Worm (Caenorhabditis elegans) whole organism, young adult: Measurements from ENCODE around the gene C10G8.2.
A peak's percentile ranks its signal among the peaks of the same experiment; 100 is the strongest.

Experiments
- B0019.2 ChIP-seq: fragments of 200-800 bp; sonication (Bioruptor generic); conservative IDR thresholded peaks from 2 replicates; pipeline ENCODE4 v1.3.6; 2022; ENCODE audit warnings: missing genetic modification reagents, missing genetic modification characterization, missing compliant biosample characterization
- B0261.1 ChIP-seq: sonication (generic microtip); optimal IDR thresholded peaks from 2 replicates; lab custom pipeline; 2016; ENCODE audit warnings: mild to moderate bottlenecking, missing genetic modification characterization, moderate library complexity, missing compliant biosample characterization
- D2030.7 ChIP-seq: fragments of 200-800 bp; sonication (Bioruptor generic); IDR thresholded peaks from 2 replicates; pipeline ENCODE4 v1.3.6; 2022; ENCODE audit warnings: missing genetic modification reagents, missing genetic modification characterization, missing compliant biosample characterization
- F22D6.2 ChIP-seq: sonication (generic microtip); optimal IDR thresholded peaks from 2 replicates; lab custom pipeline; 2016; ENCODE audit warnings: mild to moderate bottlenecking, missing genetic modification characterization, missing compliant biosample characterization
- F33H1.4 ChIP-seq: fragments of 200-800 bp; sonication (Bioruptor generic); IDR thresholded peaks from 2 replicates; pipeline ENCODE4 v1.3.6; 2022; ENCODE audit warnings: missing genetic modification reagents, missing genetic modification characterization, missing compliant biosample characterization
- F37B4.10 ChIP-seq: fragments of 200-800 bp; sonication (Bioruptor generic); IDR thresholded peaks from 2 replicates; pipeline ENCODE4 v1.3.6; 2022; ENCODE audit warnings: missing genetic modification characterization, missing compliant biosample characterization
- F49E8.2 ChIP-seq: sonication (generic microtip); optimal IDR thresholded peaks from 3 replicates; lab custom pipeline; 2017; ENCODE audit warnings: missing genetic modification characterization, mild to moderate bottlenecking, missing compliant biosample characterization, antibody characterized with exemption, moderate library complexity; ENCODE audit not compliant: insufficient read depth
- F52B5.7 ChIP-seq: sonication (generic microtip); optimal IDR thresholded peaks from 2 replicates; lab custom pipeline; 2016; ENCODE audit warnings: mild to moderate bottlenecking, missing genetic modification characterization, missing compliant biosample characterization
- F57A8.1 ChIP-seq: fragments of 200-800 bp; sonication (Bioruptor generic); optimal IDR thresholded peaks from 2 replicates; lab custom pipeline; 2018; ENCODE audit warnings: mild to moderate bottlenecking, missing genetic modification characterization, moderate library complexity, missing compliant biosample characterization
- T26A5.8 ChIP-seq: sonication (generic microtip); optimal IDR thresholded peaks from 2 replicates; lab custom pipeline; 2016; ENCODE audit warnings: missing genetic modification characterization, missing compliant biosample characterization
- Y56A3A.18 ChIP-seq: fragments of 200-800 bp; sonication (Bioruptor generic); IDR thresholded peaks from 2 replicates; pipeline ENCODE4 v1.3.6; 2022; ENCODE audit warnings: missing genetic modification reagents, missing genetic modification characterization, missing compliant biosample characterization
- akir-1 ChIP-seq: fragments of 200-800 bp; sonication (Bioruptor generic); optimal IDR thresholded peaks from 2 replicates; lab custom pipeline; 2018; ENCODE audit warnings: mild to moderate bottlenecking, missing genetic modification characterization, moderate library complexity, missing compliant biosample characterization
- attf-3 ChIP-seq: fragments of 200-800 bp; sonication (Bioruptor generic); conservative IDR thresholded peaks from 2 replicates; pipeline ENCODE4 v1.3.6; 2022; ENCODE audit warnings: missing genetic modification reagents, missing genetic modification characterization, missing compliant biosample characterization
- attf-6 ChIP-seq: fragments of 200-800 bp; sonication (Bioruptor generic); IDR thresholded peaks from 2 replicates; pipeline ENCODE4 v1.3.6; 2022; ENCODE audit warnings: missing genetic modification reagents, missing genetic modification characterization, missing compliant biosample characterization
- cebp-2 ChIP-seq: fragments of 200-800 bp; sonication (Bioruptor generic); IDR thresholded peaks from 2 replicates; pipeline ENCODE4 v1.3.6; 2022; ENCODE audit warnings: missing genetic modification characterization, missing compliant biosample characterization
- chd-7 ChIP-seq: sonication (generic microtip); optimal IDR thresholded peaks from 2 replicates; lab custom pipeline; 2016; ENCODE audit warnings: mild to moderate bottlenecking, missing genetic modification characterization, moderate library complexity, missing compliant biosample characterization
- dpff-1 ChIP-seq: sonication (generic microtip); optimal IDR thresholded peaks from 2 replicates; lab custom pipeline; 2017; ENCODE audit warnings: mild to moderate bottlenecking, missing genetic modification characterization, missing compliant biosample characterization
- dpl-1 ChIP-seq: fragments of 150-350 bp; optimal IDR thresholded peaks from 2 replicates; lab custom pipeline; 2014; ENCODE audit warnings: missing biosample characterization, missing genetic modification reagents, missing genetic modification characterization
- efl-1 ChIP-seq: fragments of 150-350 bp; optimal IDR thresholded peaks from 2 replicates; lab custom pipeline; 2014; ENCODE audit warnings: missing biosample characterization, missing genetic modification reagents, missing genetic modification characterization
- ekl-4 ChIP-seq: fragments of 200-800 bp; sonication (Bioruptor generic); IDR thresholded peaks from 2 replicates; pipeline ENCODE4 v1.3.6; 2022; ENCODE audit warnings: missing genetic modification reagents, missing genetic modification characterization, missing compliant biosample characterization
- hlh-12 ChIP-seq: sonication (generic microtip); optimal IDR thresholded peaks from 2 replicates; lab custom pipeline; 2016; ENCODE audit warnings: missing genetic modification characterization, missing compliant biosample characterization
- hrde-1 ChIP-seq: sonication (generic microtip); optimal IDR thresholded peaks from 2 replicates; lab custom pipeline; 2016; ENCODE audit warnings: missing genetic modification characterization, mild to moderate bottlenecking, missing compliant biosample characterization, moderate library complexity, missing genotype, missing genetic modification reagents, borderline replicate concordance
- let-607 ChIP-seq, 2 experiments: fragments of 200-800 bp in 1 of 2; sonication (Bioruptor generic) in 1 of 2; sonication (generic microtip) in 1 of 2; optimal IDR thresholded peaks; 2 replicates each; lab custom pipeline; 2016 to 2018; ENCODE audit warnings: mild to moderate bottlenecking in 2 of 2, missing compliant biosample characterization in 2 of 2, missing genetic modification characterization in 2 of 2, moderate library complexity in 2 of 2, missing genotype in 1 of 2
- lin-35 ChIP-seq, 3 experiments: fragments of 150-350 bp in 2 of 3; sonication (generic microtip) in 1 of 3; optimal IDR thresholded peaks; 2 replicates each; lab custom pipeline; 2014 to 2018; ENCODE audit warnings: missing biosample characterization in 3 of 3, missing genetic modification characterization in 3 of 3, missing genetic modification reagents in 3 of 3
- lin-54 ChIP-seq: fragments of 200-800 bp; sonication (Bioruptor generic); optimal IDR thresholded peaks from 2 replicates; lab custom pipeline; 2018; ENCODE audit warnings: mild to moderate bottlenecking, missing genetic modification characterization, missing compliant biosample characterization
- lsl-1 ChIP-seq: fragments of 200-800 bp; sonication (Bioruptor generic); optimal IDR thresholded peaks from 2 replicates; lab custom pipeline; 2018; ENCODE audit warnings: mild to moderate bottlenecking, missing genetic modification characterization, moderate library complexity, missing compliant biosample characterization
- madf-6 ChIP-seq: fragments of 200-800 bp; sonication (Bioruptor generic); IDR thresholded peaks from 2 replicates; pipeline ENCODE4 v1.3.6; 2022; ENCODE audit warnings: missing genetic modification reagents, missing genetic modification characterization, missing compliant biosample characterization
- mcd-1 ChIP-seq: fragments of 200-800 bp; sonication (Bioruptor generic); IDR thresholded peaks from 2 replicates; pipeline ENCODE4 v1.3.6; 2022; ENCODE audit warnings: missing genetic modification reagents, missing genetic modification characterization, missing compliant biosample characterization
- nfya-2 ChIP-seq: fragments of 200-800 bp; sonication (Bioruptor generic); IDR thresholded peaks from 2 replicates; pipeline ENCODE4 v1.3.6; 2022; ENCODE audit warnings: missing genetic modification reagents, missing genetic modification characterization, missing compliant biosample characterization
- nfyb-1 ChIP-seq: fragments of 200-800 bp; sonication (Bioruptor generic); IDR thresholded peaks from 2 replicates; pipeline ENCODE4 v1.3.6; 2022; ENCODE audit warnings: missing genetic modification reagents, missing genetic modification characterization, missing compliant biosample characterization
- nhr-179 ChIP-seq: sonication (generic microtip); optimal IDR thresholded peaks from 2 replicates; lab custom pipeline; 2016; ENCODE audit warnings: mild to moderate bottlenecking, missing genetic modification characterization, missing compliant biosample characterization
- nhr-27 ChIP-seq: fragments of 200-800 bp; sonication (Bioruptor generic); optimal IDR thresholded peaks from 2 replicates; lab custom pipeline; 2018; ENCODE audit warnings: mild to moderate bottlenecking, missing genetic modification characterization, moderate library complexity, missing compliant biosample characterization
- nhr-90 ChIP-seq: sonication (generic microtip); optimal IDR thresholded peaks from 2 replicates; lab custom pipeline; 2016; ENCODE audit warnings: missing genotype, mild to moderate bottlenecking, missing genetic modification characterization, missing compliant biosample characterization
- rpc-1 ChIP-seq, 2 experiments: fragments of 150-350 bp in 1 of 2; sonication (generic microtip) in 1 of 2; optimal IDR thresholded peaks; 2 replicates each; lab custom pipeline; 2014 to 2018; ENCODE audit warnings: missing biosample characterization in 1 of 2, missing genetic modification characterization in 1 of 2, missing genetic modification reagents in 1 of 2, missing genotype in 1 of 2
- sea-2 ChIP-seq: fragments of 200-800 bp; sonication (Bioruptor generic); IDR thresholded peaks from 2 replicates; pipeline ENCODE4 v1.3.6; 2022; ENCODE audit warnings: missing genetic modification characterization, missing compliant biosample characterization
- snpc-3.4 ChIP-seq: sonication (generic microtip); optimal IDR thresholded peaks from 2 replicates; lab custom pipeline; 2017; ENCODE audit warnings: missing genetic modification characterization, mild to moderate bottlenecking, missing compliant biosample characterization, antibody characterized with exemption, moderate library complexity, missing genotype, missing genetic modification reagents
- snpc-4 ChIP-seq, 5 experiments: fragments of 150-350 bp in 1 of 5; sonication (generic microtip) in 4 of 5; optimal IDR thresholded peaks; 2 replicates each; lab custom pipeline; 2014 to 2018; ENCODE audit warnings: missing genetic modification characterization in 5 of 5, missing biosample characterization in 3 of 5, antibody characterized with exemption in 2 of 5, mild to moderate bottlenecking in 2 of 5, missing compliant biosample characterization in 2 of 5, missing genotype in 2 of 5, moderate library complexity in 2 of 5, missing genetic modification reagents in 1 of 5
- somi-1 ChIP-seq: fragments of 200-800 bp; sonication (Bioruptor generic); optimal IDR thresholded peaks from 2 replicates; lab custom pipeline; 2018; ENCODE audit warnings: mild to moderate bottlenecking, missing genetic modification characterization, missing compliant biosample characterization
- xnd-1 ChIP-seq: sonication (generic microtip); optimal IDR thresholded peaks from 2 replicates; lab custom pipeline; 2016; ENCODE audit warnings: missing genotype, missing genetic modification reagents, missing genetic modification characterization, missing compliant biosample characterization
- zim-3 ChIP-seq: sonication (generic microtip); optimal IDR thresholded peaks from 2 replicates; lab custom pipeline; 2017; ENCODE audit warnings: mild to moderate bottlenecking, missing genetic modification characterization, moderate library complexity, missing compliant biosample characterization
- ztf-18 ChIP-seq: sonication (generic microtip); optimal IDR thresholded peaks from 2 replicates; lab custom pipeline; 2016; ENCODE audit warnings: missing genotype, mild to moderate bottlenecking, missing genetic modification characterization, missing compliant biosample characterization
- ztf-25 ChIP-seq: fragments of 200-800 bp; sonication (Bioruptor generic); IDR thresholded peaks from 2 replicates; pipeline ENCODE4 v1.3.6; 2022; ENCODE audit warnings: missing genetic modification reagents, missing genetic modification characterization, missing compliant biosample characterization

C10G8.2 gene

DNA sequence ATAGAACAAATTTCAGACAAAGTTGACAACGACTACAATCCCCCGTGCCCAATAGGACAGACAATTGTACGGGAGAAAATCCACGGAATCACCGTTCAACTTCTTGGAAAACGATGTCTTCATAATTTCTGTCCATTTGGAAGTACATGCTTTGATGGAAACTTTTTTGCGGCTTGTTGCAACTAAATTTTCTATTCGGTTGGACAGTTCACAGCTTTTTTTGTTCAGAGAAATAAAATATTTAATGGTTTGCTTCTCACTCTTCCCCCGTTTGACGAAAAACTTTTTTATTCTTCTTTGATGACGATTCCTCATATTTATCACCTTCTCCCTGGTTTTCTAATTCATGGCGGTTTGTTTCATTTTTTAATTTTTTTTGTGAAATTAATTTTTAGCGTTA, at the start of gene C10G8.2:
Gene C10G8.2 (plus strand): TSS at position 301 of the 400 bp plus-strand sequence.
- TF ChIP-seq snpc-3.4 (tag; lab: Kevin White, UChicago) (no peak), lin-35 (GFP tag; optimal IDR thresholded peaks at IDR 0.05; lab: Kevin White, UChicago) (no peak), B0261.1 (tag; lab: Kevin White, UChicago) (no peak), F52B5.7 (no peak), F37B4.10 (GFP tag; lab: Robert Waterston, UW) (no peak), chd-7 (tag; lab: Kevin White, UChicago) (no peak), hlh-12 (tag; lab: Kevin White, UChicago) (no peak), cebp-2 (GFP tag; lab: Robert Waterston, UW) (no peak), let-607 (tag; optimal IDR thresholded peaks at IDR 0.05; lab: Kevin White, UChicago) (no peak), nfya-2 (GFP tag; lab: Robert Waterston, UW) (no peak), T26A5.8 (tag; lab: Kevin White, UChicago) (no peak), nhr-90 (tag; lab: Kevin White, UChicago) (no peak), snpc-4 (GFP tag; optimal IDR thresholded peaks at IDR 0.05; lab: Kevin White, UChicago) (no peak), snpc-4 (tag; optimal IDR thresholded peaks at IDR 0.05; lab: Kevin White, UChicago) (no peak), rpc-1 (optimal IDR thresholded peaks at IDR 0.05; lab: Kevin White, UChicago) (no peak), rpc-1 (tag; optimal IDR thresholded peaks at IDR 0.05; lab: Kevin White, UChicago) (no peak), sea-2 (GFP tag; lab: Robert Waterston, UW) (no peak), madf-6 (GFP tag; lab: Robert Waterston, UW) (no peak)
- TF ChIP-seq, all 124 proteins: peak for 0

DNA sequence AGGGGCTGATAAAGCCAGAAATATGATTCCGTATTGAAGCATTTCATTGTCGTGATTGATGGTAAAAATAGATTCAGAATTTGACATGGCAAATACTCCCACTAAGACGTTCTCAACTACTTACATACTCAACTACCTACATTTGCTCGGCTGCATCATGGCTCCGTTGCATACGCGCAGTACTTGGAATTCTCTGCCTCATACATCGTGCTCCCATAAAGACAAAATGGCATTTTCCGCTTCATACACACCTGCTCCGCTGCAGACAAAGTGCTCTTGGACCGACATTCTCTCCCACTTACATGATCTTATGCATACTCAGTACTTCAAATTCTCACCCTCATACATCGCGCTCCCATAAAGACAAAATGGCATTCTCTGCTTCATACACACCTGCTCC, 48.6 kb upstream of the C10G8.2 start, which contains the start of the genes srt-69 and B0238.12:
Gene srt-69 (minus strand): TSS at position 101 of the 400 bp plus-strand sequence.
Gene B0238.12 (plus strand): TSS at position 264 of the 400 bp plus-strand sequence.
- TF ChIP-seq madf-6 (GFP tag; lab: Robert Waterston, UW) (no peak), F49E8.2 (tag; lab: Kevin White, UChicago) (no peak), nhr-179 (tag; lab: Kevin White, UChicago) (no peak)

DNA sequence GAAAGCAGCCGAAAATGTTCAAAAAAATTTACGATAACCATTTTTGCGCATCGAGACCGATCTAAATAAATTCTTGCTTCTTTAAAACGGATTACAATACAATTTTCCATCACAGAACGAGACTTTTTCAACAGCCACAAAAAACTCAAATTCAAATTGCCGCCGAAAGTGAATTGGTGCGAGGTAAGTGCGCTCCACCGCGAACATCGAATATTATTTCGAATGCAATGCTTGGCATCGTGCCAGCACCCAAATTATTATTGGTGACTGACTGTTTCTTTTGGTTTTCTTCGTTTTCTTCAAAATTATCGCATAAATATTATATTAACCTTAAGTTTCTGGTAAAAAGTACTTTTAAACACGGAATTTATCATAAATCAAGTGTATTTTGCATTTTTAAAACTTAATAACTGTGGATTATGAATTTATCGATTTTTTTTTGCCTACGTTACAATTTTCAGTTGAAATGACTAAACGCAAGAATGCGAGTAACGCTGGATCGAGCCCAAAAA, 45.1 kb upstream of the C10G8.2 start, which contains the start of gene penr-1:
Gene penr-1 (plus strand): TSS at position 462 of the 512 bp plus-strand sequence.
- TF ChIP-seq efl-1: peak; percentile 79
- TF ChIP-seq hrde-1 (tag; lab: Kevin White, UChicago): no peak
- TF ChIP-seq F22D6.2: no peak
- TF ChIP-seq attf-6 (GFP tag; lab: Robert Waterston, UW): no peak
- TF ChIP-seq lin-35 (GFP tag; optimal IDR thresholded peaks at IDR 0.05; lab: Kevin White, UChicago): peak in 2 of 3 experiments; percentile 24 to 76
- TF ChIP-seq ztf-25: no peak
- peak; percentile 8 for TF ChIP-seq xnd-1 (tag; lab: Kevin White, UChicago)
- TF ChIP-seq lsl-1 (GFP tag; lab: Kevin White, UChicago): peak; percentile 18
- TF ChIP-seq B0019.2: no peak
- no peak for TF ChIP-seq attf-3 (GFP tag; lab: Robert Waterston, UW)
- no peak for TF ChIP-seq snpc-4 (GFP tag; optimal IDR thresholded peaks at IDR 0.05; lab: Kevin White, UChicago)
- peak in 1 of 4 experiments; percentile 1 for TF ChIP-seq snpc-4 (tag; optimal IDR thresholded peaks at IDR 0.05; lab: Kevin White, UChicago)
- TF ChIP-seq F33H1.4 (GFP tag; lab: Robert Waterston, UW): peak; percentile 27; the same call in 1 of the 2 replicates
- TF ChIP-seq dpff-1 (tag; lab: Kevin White, UChicago): no peak
- TF ChIP-seq lin-54 (GFP tag; lab: Kevin White, UChicago): peak; percentile 95
- peak; percentile 56 for TF ChIP-seq dpl-1
- TF ChIP-seq zim-3 (tag; lab: Kevin White, UChicago): no peak
- no peak for TF ChIP-seq akir-1 (GFP tag; lab: Kevin White, UChicago)
- TF ChIP-seq nfyb-1 (GFP tag; lab: Robert Waterston, UW): no peak
- TF ChIP-seq nhr-27 (tag; lab: Kevin White, UChicago): no peak
- peak; percentile 90 for TF ChIP-seq mcd-1
- TF ChIP-seq F57A8.1 (GFP tag; lab: Kevin White, UChicago): no peak
- TF ChIP-seq D2030.7 (GFP tag; lab: Robert Waterston, UW): peak; percentile 37; the same call in 1 of the 2 replicates
- TF ChIP-seq Y56A3A.18 (GFP tag; lab: Robert Waterston, UW): no peak
- TF ChIP-seq ztf-18 (tag; lab: Kevin White, UChicago): peak; percentile 39
- TF ChIP-seq somi-1 (GFP tag; lab: Kevin White, UChicago): no peak
- no peak for TF ChIP-seq ekl-4
